Fruit fly (Drosophila melanogaster) whole organism, embryonic: Measurements from ENCODE around the gene Shawn.

Experiments used
- Bdp1 ChIP-seq: fragments of 200-800 bp; sonication (Bioruptor generic); optimal IDR thresholded peaks from 3 replicates; lab custom pipeline; 2016; ENCODE audit warnings: missing biosample characterization, missing genetic modification characterization
- CG10959 ChIP-seq: fragments of 200-800 bp; sonication (Bioruptor generic); IDR thresholded peaks from 2 replicates; pipeline ENCODE4 v1.3.6; 2022; ENCODE audit warnings: missing biosample characterization, missing genetic modification characterization
- CG1233 ChIP-seq: fragments of 200-800 bp; sonication (Bioruptor generic); optimal IDR thresholded peaks from 4 replicates; lab custom pipeline; 2018; ENCODE audit warnings: missing biosample characterization, mild to moderate bottlenecking, missing genetic modification characterization
- CG13424 ChIP-seq: fragments of 200-800 bp; sonication (Bioruptor generic); optimal IDR thresholded peaks from 2 replicates; lab custom pipeline; 2019; ENCODE audit warnings: missing biosample characterization, mild to moderate bottlenecking, missing genetic modification characterization, moderate library complexity
- CG14667 ChIP-seq: fragments of 200-800 bp; sonication (Bioruptor generic); IDR thresholded peaks from 2 replicates; pipeline ENCODE4 v1.3.6; 2022; ENCODE audit warnings: missing biosample characterization, missing genetic modification characterization
- CG14860 ChIP-seq: fragments of 200-800 bp; sonication (Bioruptor generic); IDR thresholded peaks from 3 replicates; pipeline ENCODE4 v1.3.6; 2022; ENCODE audit warnings: missing biosample characterization, missing genetic modification characterization; ENCODE audit not compliant: partially characterized antibody
- CG17385 ChIP-seq: fragments of 200-800 bp; sonication (Bioruptor generic); optimal IDR thresholded peaks from 3 replicates; lab custom pipeline; 2018; ENCODE audit warnings: missing biosample characterization, mild to moderate bottlenecking, missing genetic modification characterization
- CG18262 ChIP-seq: fragments of 200-800 bp; optimal IDR thresholded peaks from 3 replicates; lab custom pipeline; 2019; ENCODE audit warnings: missing biosample characterization, mild to moderate bottlenecking, missing genetic modification characterization, moderate library complexity
- CG18619 ChIP-seq: fragments of 200-800 bp; sonication (Bioruptor generic); optimal IDR thresholded peaks from 3 replicates; lab custom pipeline; 2017; ENCODE audit warnings: missing biosample characterization, mild to moderate bottlenecking, missing genetic modification characterization
- CG6791 ChIP-seq: fragments of 200-800 bp; sonication (Bioruptor generic); IDR thresholded peaks from 3 replicates; pipeline ENCODE4 v1.3.6; 2022; ENCODE audit warnings: missing biosample characterization, missing genetic modification characterization; ENCODE audit not compliant: partially characterized antibody
- CG7271 ChIP-seq: fragments of 200-800 bp; sonication (Bioruptor generic); optimal IDR thresholded peaks from 2 replicates; lab custom pipeline; 2018; ENCODE audit warnings: missing biosample characterization, mild to moderate bottlenecking, missing genetic modification characterization, moderate library complexity
- CG7556 ChIP-seq: fragments of 200-800 bp; sonication (Bioruptor generic); optimal IDR thresholded peaks from 2 replicates; lab custom pipeline; 2017; ENCODE audit warnings: missing biosample characterization, mild to moderate bottlenecking, missing genetic modification characterization
- CG7786 ChIP-seq: fragments of 200-800 bp; sonication (Bioruptor generic); optimal IDR thresholded peaks from 2 replicates; lab custom pipeline; 2016; ENCODE audit warnings: missing biosample characterization, missing genetic modification characterization
- CG8290 ChIP-seq, 3 experiments: fragments of 200-800 bp; sonication (Bioruptor generic); optimal IDR thresholded peaks; 2 replicates each; lab custom pipeline; 2016 to 2019; ENCODE audit warnings: missing biosample characterization in 3 of 3, missing genetic modification characterization in 3 of 3, mild to moderate bottlenecking in 2 of 3, moderate library complexity in 1 of 3
- CG8924 ChIP-seq: fragments of 200-800 bp; optimal IDR thresholded peaks from 3 replicates; lab custom pipeline; 2019; ENCODE audit warnings: missing biosample characterization, mild to moderate bottlenecking, missing genetic modification characterization, moderate library complexity
- D ChIP-seq, 2 experiments: fragments of 200-800 bp in 1 of 2; fragments of >200 bp in 1 of 2; sonication (Bioruptor generic) in 1 of 2; optimal IDR thresholded peaks; 2 replicates in 1 of 2; 3 replicates in 1 of 2; lab custom pipeline; 2017; ENCODE audit warnings: mild to moderate bottlenecking in 1 of 2, missing biosample characterization in 1 of 2, missing genetic modification characterization in 1 of 2, missing genetic modification reagents in 1 of 2
- Dad ChIP-seq: fragments of 200-800 bp; sonication (Bioruptor generic); optimal IDR thresholded peaks from 3 replicates; lab custom pipeline; 2016; ENCODE audit warnings: missing biosample characterization, missing genetic modification characterization
- E2f2 ChIP-seq: fragments of 200-800 bp; sonication (Bioruptor generic); IDR thresholded peaks from 2 replicates; pipeline ENCODE4 v1.3.6; 2022; ENCODE audit warnings: missing biosample characterization, missing genetic modification characterization
- Hey ChIP-seq: fragments of 200-800 bp; sonication (Bioruptor generic); optimal IDR thresholded peaks from 3 replicates; lab custom pipeline; 2018; ENCODE audit warnings: missing biosample characterization, mild to moderate bottlenecking, missing genetic modification characterization
- Hr39 ChIP-seq: fragments of >200 bp; optimal IDR thresholded peaks from 2 replicates; lab custom pipeline; 2017
- Meics ChIP-seq: fragments of 200-800 bp; sonication (Bioruptor generic); optimal IDR thresholded peaks from 2 replicates; lab custom pipeline; 2017; ENCODE audit warnings: missing biosample characterization, mild to moderate bottlenecking, missing genetic modification characterization
- Oaz ChIP-seq: fragments of 200-800 bp; sonication (Bioruptor generic); IDR thresholded peaks from 2 replicates; pipeline ENCODE4 v1.3.6; 2022; ENCODE audit warnings: missing biosample characterization, missing genetic modification characterization
- Scr ChIP-seq: fragments of 200-800 bp; sonication (Bioruptor generic); IDR thresholded peaks from 2 replicates; pipeline ENCODE4 v1.3.6; 2022; ENCODE audit warnings: missing biosample characterization, missing genetic modification characterization; ENCODE audit not compliant: partially characterized antibody
- Ssrp ChIP-seq: fragments of 200-800 bp; sonication (Bioruptor generic); optimal IDR thresholded peaks from 2 replicates; lab custom pipeline; 2018; ENCODE audit warnings: missing biosample characterization, mild to moderate bottlenecking, missing genetic modification characterization, moderate library complexity
- Vsx1 ChIP-seq: fragments of 200-800 bp; sonication (Bioruptor generic); optimal IDR thresholded peaks from 2 replicates; lab custom pipeline; 2017; ENCODE audit warnings: missing biosample characterization, mild to moderate bottlenecking, missing genetic modification characterization, missing genetic modification reagents
- ab ChIP-seq: fragments of 200-800 bp; sonication (Bioruptor generic); optimal IDR thresholded peaks from 2 replicates; lab custom pipeline; 2016; ENCODE audit warnings: missing biosample characterization, missing genetic modification characterization
- aop ChIP-seq: fragments of 200-800 bp; sonication (Bioruptor generic); IDR thresholded peaks from 2 replicates; pipeline ENCODE4 v1.3.6; 2022; ENCODE audit warnings: missing biosample characterization, missing genetic modification characterization
- ato ChIP-seq: fragments of 200-800 bp; sonication (Bioruptor generic); IDR thresholded peaks from 2 replicates; pipeline ENCODE4 v1.3.6; 2022; ENCODE audit warnings: missing biosample characterization, missing genetic modification characterization; ENCODE audit not compliant: partially characterized antibody
- cg ChIP-seq: fragments of 200-800 bp; sonication (Bioruptor generic); optimal IDR thresholded peaks from 3 replicates; lab custom pipeline; 2019; ENCODE audit warnings: missing biosample characterization, mild to moderate bottlenecking, missing genetic modification characterization, moderate library complexity
- ci ChIP-seq: fragments of 200-800 bp; sonication (Bioruptor generic); IDR thresholded peaks from 3 replicates; pipeline ENCODE4 v1.3.6; 2022; ENCODE audit warnings: missing biosample characterization, missing genetic modification characterization
- crp ChIP-seq, 2 experiments: fragments of 200-800 bp; sonication (Bioruptor generic); optimal IDR thresholded peaks; 2 replicates in 1 of 2; 3 replicates in 1 of 2; lab custom pipeline; 2017; ENCODE audit warnings: missing biosample characterization in 2 of 2, missing genetic modification characterization in 2 of 2, mild to moderate bottlenecking in 1 of 2, moderate library complexity in 1 of 2
- danr ChIP-seq: fragments of 200-800 bp; sonication (Bioruptor generic); IDR thresholded peaks from 2 replicates; pipeline ENCODE4 v1.3.6; 2022; ENCODE audit warnings: missing biosample characterization, missing genetic modification characterization
- dpn ChIP-seq, 2 experiments: fragments of 200-800 bp; sonication (Bioruptor generic); optimal IDR thresholded peaks; 3 replicates each; lab custom pipeline; 2016; ENCODE audit warnings: missing biosample characterization in 2 of 2, missing genetic modification characterization in 2 of 2
- dysf ChIP-seq: fragments of 200-800 bp; sonication (Bioruptor generic); IDR thresholded peaks from 3 replicates; pipeline ENCODE4 v1.3.6; 2022; ENCODE audit warnings: missing biosample characterization, missing genetic modification characterization
- gcm ChIP-seq: fragments of 200-800 bp; sonication (Bioruptor generic); optimal IDR thresholded peaks from 2 replicates; lab custom pipeline; 2019; ENCODE audit warnings: missing biosample characterization, mild to moderate bottlenecking, missing genetic modification characterization, moderate library complexity
- gcm2 ChIP-seq: fragments of 200-800 bp; sonication (Bioruptor generic); optimal IDR thresholded peaks from 2 replicates; lab custom pipeline; 2016; ENCODE audit warnings: missing biosample characterization, missing genetic modification characterization
- grau ChIP-seq: fragments of 200-800 bp; optimal IDR thresholded peaks from 3 replicates; lab custom pipeline; 2019; ENCODE audit warnings: missing biosample characterization, mild to moderate bottlenecking, missing genetic modification characterization, moderate library complexity
- hth ChIP-seq: fragments of >200 bp; optimal IDR thresholded peaks from 2 replicates; lab custom pipeline; 2017; ENCODE audit warnings: inconsistent platforms
- insv ChIP-seq, 2 experiments: fragments of 200-800 bp; sonication (Bioruptor generic); optimal IDR thresholded peaks; 3 replicates each; lab custom pipeline; 2016 to 2018; ENCODE audit warnings: missing biosample characterization in 2 of 2, missing genetic modification characterization in 2 of 2
- jing ChIP-seq: fragments of 200-800 bp; sonication (Bioruptor generic); optimal IDR thresholded peaks from 2 replicates; lab custom pipeline; 2018; ENCODE audit warnings: missing biosample characterization, mild to moderate bottlenecking, missing genetic modification characterization
- nmo ChIP-seq: fragments of 200-800 bp; sonication (Bioruptor generic); optimal IDR thresholded peaks from 2 replicates; lab custom pipeline; 2018; ENCODE audit warnings: missing biosample characterization, mild to moderate bottlenecking, missing genetic modification characterization, moderate library complexity
- pan ChIP-seq, 4 experiments: fragments of >200 bp in 3 of 4; fragments of 200-800 bp in 1 of 4; sonication (Bioruptor generic) in 1 of 4; optimal IDR thresholded peaks in 3 of 4; IDR thresholded peaks in 1 of 4; 2 replicates each; pipeline versions ENCODE4 v1.3.6 to Lab custom; 2017 to 2022; ENCODE audit warnings: missing biosample characterization in 2 of 4, missing genetic modification characterization in 2 of 4, mixed read lengths in 1 of 4
- peb ChIP-seq: fragments of 200-800 bp; sonication (Bioruptor generic); IDR thresholded peaks from 2 replicates; pipeline ENCODE4 v1.3.6; 2022; ENCODE audit warnings: missing biosample characterization, missing genetic modification characterization
- phol ChIP-seq: fragments of 200-800 bp; sonication (Bioruptor generic); optimal IDR thresholded peaks from 3 replicates; lab custom pipeline; 2018; ENCODE audit warnings: missing biosample characterization, mild to moderate bottlenecking, missing genetic modification characterization, moderate library complexity
- sc ChIP-seq, 3 experiments: fragments of >200 bp in 2 of 3; fragments of 200-800 bp in 1 of 3; sonication (Bioruptor generic) in 1 of 3; optimal IDR thresholded peaks; 2 replicates in 2 of 3; 3 replicates in 1 of 3; lab custom pipeline; 2017; ENCODE audit warnings: mild to moderate bottlenecking in 1 of 3, missing biosample characterization in 1 of 3, missing genetic modification characterization in 1 of 3, missing genetic modification reagents in 1 of 3
- sna ChIP-seq: fragments of 200-800 bp; sonication (Bioruptor generic); IDR thresholded peaks from 2 replicates; pipeline ENCODE4 v1.3.6; 2022; ENCODE audit warnings: missing biosample characterization, missing genetic modification characterization; ENCODE audit not compliant: partially characterized antibody
- sqz ChIP-seq: fragments of 200-800 bp; sonication (Bioruptor generic); optimal IDR thresholded peaks from 3 replicates; lab custom pipeline; 2018; ENCODE audit warnings: missing biosample characterization, mild to moderate bottlenecking, missing genetic modification characterization
- tap ChIP-seq: fragments of 200-800 bp; optimal IDR thresholded peaks from 3 replicates; lab custom pipeline; 2019; ENCODE audit warnings: missing biosample characterization, mild to moderate bottlenecking, missing genetic modification characterization, moderate library complexity

The Shawn gene

dm6 chrX:19613473-19613872 lies 2.1 kb downstream of the Shawn start (continued):
- TF ChIP-seq aop (GFP tag; lab: Robert Waterston, UW) (no peak), gcm (GFP tag; lab: Kevin White, UChicago) (peak; percentile 69), dpn (GFP tag; optimal IDR thresholded peaks at IDR 0.05; lab: Kevin White, UChicago) (peak in 1 of 2 experiments; percentile 43), Hr39 (lab: Kevin White, UChicago) (no peak), Dad (GFP tag; lab: Kevin White, UChicago) (peak; percentile 9), ab (no peak), jing (GFP tag; lab: Kevin White, UChicago) (no peak), CG13424 (peak; percentile 20), CG10959 (GFP tag; lab: Robert Waterston, UW) (no peak), Hey (tag; lab: Kevin White, UChicago) (no peak), dysf (no peak), Bdp1 (GFP tag; lab: Kevin White, UChicago) (no peak), Oaz (GFP tag; lab: Robert Waterston, UW) (no peak), CG17385 (peak; percentile 73), grau (tag; lab: Kevin White, UChicago) (peak; percentile 44), Vsx1 (no peak), CG7556 (GFP tag; lab: Kevin White, UChicago) (peak; percentile 10), sc (optimal IDR thresholded peaks at IDR 0.05; lab: Kevin White, UChicago) (no peak), sc (GFP tag; optimal IDR thresholded peaks at IDR 0.05; lab: Kevin White, UChicago) (no peak), CG18619 (GFP tag; lab: Kevin White, UChicago) (peak; percentile 34), peb (GFP tag; lab: Robert Waterston, UW) (no peak), CG1233 (GFP tag; lab: Kevin White, UChicago) (peak; percentile 71), cg (GFP tag; lab: Kevin White, UChicago) (no peak), sqz (GFP tag; lab: Kevin White, UChicago) (no peak), D (optimal IDR thresholded peaks at IDR 0.05; lab: Kevin White, UChicago) (no peak), D (GFP tag; optimal IDR thresholded peaks at IDR 0.05; lab: Kevin White, UChicago) (peak; percentile 18), Meics (GFP tag; lab: Kevin White, UChicago) (peak; percentile 83), tap (tag; lab: Kevin White, UChicago) (no peak), sna (GFP tag; lab: Robert Waterston, UW) (no peak), ci (GFP tag; lab: Robert Waterston, UW) (peak; percentile 89), E2f2 (GFP tag; lab: Robert Waterston, UW) (peak; percentile 83), ato (GFP tag; lab: Robert Waterston, UW) (0 out of 2 replicates have a peak, but pooled peaks have one; percentile 38), CG18262 (peak; percentile 34), pan (optimal IDR thresholded peaks at IDR 0.05; lab: Kevin White, UChicago) (no peak), pan (GFP tag; optimal IDR thresholded peaks at IDR 0.05 in 1 of 2, IDR thresholded peaks at IDR 0.05 in 1 of 2) (peak in 1 of 2 experiments; percentile 29), gcm2 (GFP tag; lab: Kevin White, UChicago) (peak; percentile 16), insv (GFP tag; optimal IDR thresholded peaks at IDR 0.05; lab: Kevin White, UChicago) (peak in 1 of 2 experiments; percentile 37), nmo (GFP tag; lab: Kevin White, UChicago) (peak; percentile 23), CG14860 (GFP tag; lab: Robert Waterston, UW) (0 out of 3 replicates have a peak, but pooled peaks have one; percentile 7), CG7271 (tag; lab: Kevin White, UChicago) (peak; percentile 76), CG6791 (GFP tag; lab: Robert Waterston, UW) (peak; percentile 44; the same call in 1 of the 3 replicates), danr (no peak), Scr (GFP tag; lab: Robert Waterston, UW) (peak; percentile 47), CG14667 (GFP tag; lab: Robert Waterston, UW) (no peak), phol (tag; lab: Kevin White, UChicago) (peak; percentile 31), CG7786 (GFP tag; lab: Kevin White, UChicago) (no peak), crp (GFP tag; optimal IDR thresholded peaks at IDR 0.05; lab: Kevin White, UChicago) (peak; percentile 28 to 89), CG8924 (tag; lab: Kevin White, UChicago) (peak; percentile 8), Ssrp (tag; lab: Kevin White, UChicago) (no peak), CG8290 (GFP tag; optimal IDR thresholded peaks at IDR 0.05; lab: Kevin White, UChicago) (no peak), CG8290 (tag; optimal IDR thresholded peaks at IDR 0.05; lab: Kevin White, UChicago) (peak; percentile 63 to 82), hth (lab: Kevin White, UChicago) (no peak)
